Fruit fly (Drosophila melanogaster): ENCODE results near the gene Gdap1.

The Gdap1 gene

DNA sequence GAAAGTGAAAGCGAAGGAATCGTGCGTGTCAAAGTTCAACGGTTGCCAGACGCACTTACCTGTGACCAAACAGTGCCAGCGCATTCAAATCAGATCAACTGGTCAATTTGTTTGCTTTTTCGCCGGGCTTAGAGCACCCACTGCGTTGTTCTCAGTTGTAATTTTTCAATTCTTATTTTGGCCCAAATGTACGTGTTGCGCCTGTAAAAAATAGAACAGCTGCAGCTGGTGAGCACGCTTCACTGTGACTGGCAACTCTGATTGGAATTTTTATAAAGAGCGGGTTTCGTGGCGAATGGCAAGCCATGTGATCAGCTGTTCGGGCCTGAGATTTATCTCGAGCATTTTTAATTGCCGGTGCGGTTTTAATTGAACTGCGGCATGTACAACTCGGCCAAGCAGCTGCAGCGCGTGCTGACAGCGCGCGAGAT, 4.1 kb downstream of the Gdap1 start, which contains the start of the genes Fitm and AlaRS-m (continued):
- TF ChIP-seq CG34224 (GFP tag; IDR thresholded peaks at IDR 0.05; ENCODE audit: partially characterized antibody) (peak; percentile 51; the same call in 2 of the 3 replicates), Sry-δ (GFP tag; optimal IDR thresholded peaks at IDR 0.05) (no peak), CHES-1-like (GFP tag; optimal IDR thresholded peaks at IDR 0.05) (no peak), CG34422 (GFP tag; IDR thresholded peaks at IDR 0.05) (peak; percentile 51; the same call in 1 of the 3 replicates), ato (GFP tag; IDR thresholded peaks at IDR 0.05; ENCODE audit: partially characterized antibody) (0 out of 2 replicates have a peak, but pooled peaks have one; percentile 19), trem (tag; optimal IDR thresholded peaks at IDR 0.05) (peak; percentile 9), da (GFP tag; optimal IDR thresholded peaks at IDR 0.05) (no peak), pzg (GFP tag; optimal IDR thresholded peaks at IDR 0.05) (peak; percentile 63), MBD-R2 (GFP tag; IDR thresholded peaks at IDR 0.05) (peak; percentile 99), CG16813 (GFP tag; IDR thresholded peaks at IDR 0.05; ENCODE audit: partially characterized antibody) (no peak), fd64A (GFP tag; optimal IDR thresholded peaks at IDR 0.05) (no peak), tin (GFP tag; optimal IDR thresholded peaks at IDR 0.05) (no peak), CG18476 (GFP tag; optimal IDR thresholded peaks at IDR 0.05) (no peak), dm (GFP tag; optimal IDR thresholded peaks at IDR 0.05) (peak; percentile 33), btn (GFP tag; optimal IDR thresholded peaks at IDR 0.05) (no peak), CG9727 (GFP tag; optimal IDR thresholded peaks at IDR 0.05) (no peak), D (optimal IDR thresholded peaks at IDR 0.05) (no peak), D (GFP tag; optimal IDR thresholded peaks at IDR 0.05) (no peak), Adf1 (GFP tag; IDR thresholded peaks at IDR 0.05) (no peak), CG10979 (tag; optimal IDR thresholded peaks at IDR 0.05) (no peak), lilli (GFP tag; optimal IDR thresholded peaks at IDR 0.05) (no peak), Med (GFP tag) (peak; percentile 68), Jarid2 (GFP tag; optimal IDR thresholded peaks at IDR 0.05) (no peak), Dll (GFP tag; IDR thresholded peaks at IDR 0.05; ENCODE audit: partially characterized antibody) (peak; percentile 61; the same call in 2 of the 4 replicates), lola (GFP tag; optimal IDR thresholded peaks at IDR 0.05) (no peak), sna (GFP tag; IDR thresholded peaks at IDR 0.05; ENCODE audit: partially characterized antibody) (peak; percentile 37; the same call in 1 of the 2 replicates), ap (GFP tag; IDR thresholded peaks at IDR 0.05) (no peak), BEAF-32 (GFP tag; optimal IDR thresholded peaks at IDR 0.05) (peak; percentile 0), mld (GFP tag; IDR thresholded peaks at IDR 0.05; ENCODE audit: partially characterized antibody) (no peak), sens-2 (GFP tag; IDR thresholded peaks at IDR 0.05) (0 out of 2 replicates have a peak, but pooled peaks have one; percentile 12), CG17568 (GFP tag; optimal IDR thresholded peaks at IDR 0.05) (no peak), NFAT (GFP tag; IDR thresholded peaks at IDR 0.05) (peak; percentile 45; the same call in 1 of the 2 replicates), HmgZ (tag; optimal IDR thresholded peaks at IDR 0.05) (peak; percentile 41), Oli (tag; optimal IDR thresholded peaks at IDR 0.05) (no peak), Ets65A (GFP tag) (peak; percentile 82), Fer1 (GFP tag; optimal IDR thresholded peaks at IDR 0.05) (peak; percentile 7), sens (GFP tag) (peak; percentile 88), Sox100B (GFP tag; optimal IDR thresholded peaks at IDR 0.05) (no peak), CG12659 (GFP tag; optimal IDR thresholded peaks at IDR 0.05) (peak; percentile 8), CG4617 (GFP tag; optimal IDR thresholded peaks at IDR 0.05; ENCODE audit: borderline replicate concordance) (peak; percentile 42), gsb (GFP tag; IDR thresholded peaks at IDR 0.05) (no peak), abd-A (tag; optimal IDR thresholded peaks at IDR 0.05) (no peak), Elba2 (GFP tag; optimal IDR thresholded peaks at IDR 0.05) (peak; percentile 75), hkb (optimal IDR thresholded peaks at IDR 0.05) (peak; percentile 4), hkb (GFP tag; IDR thresholded peaks at IDR 0.05) (no peak), CG1603 (tag; optimal IDR thresholded peaks at IDR 0.05) (no peak), Dref (GFP tag; IDR thresholded peaks at IDR 0.05) (0 out of 2 replicates have a peak, but pooled peaks have one; percentile 28), stwl (tag; optimal IDR thresholded peaks at IDR 0.05) (peak; percentile 30), dimm (GFP tag; IDR thresholded peaks at IDR 0.05) (no peak), Hmx (GFP tag; optimal IDR thresholded peaks at IDR 0.05) (no peak), disco-r (GFP tag; optimal IDR thresholded peaks at IDR 0.05) (no peak)

Data from whole organism, embryonic.